Fruit fly (Drosophila melanogaster) whole organism, adult: ENCODE results near the gene GAPsec.

Source experiments
- CG12768 ChIP-seq: fragments of 200-800 bp; sonication (Bioruptor generic); optimal IDR thresholded peaks from 2 replicates; lab custom pipeline; 2017; ENCODE audit warnings: missing biosample characterization, missing genetic modification characterization, mild to moderate bottlenecking, moderate library complexity, missing genetic modification reagents
- Mnt ChIP-seq: fragments of 200-800 bp; sonication (Bioruptor generic); optimal IDR thresholded peaks from 2 replicates; lab custom pipeline; 2016; ENCODE audit warnings: missing biosample characterization, mild to moderate bottlenecking, missing genetic modification characterization

DNA sequence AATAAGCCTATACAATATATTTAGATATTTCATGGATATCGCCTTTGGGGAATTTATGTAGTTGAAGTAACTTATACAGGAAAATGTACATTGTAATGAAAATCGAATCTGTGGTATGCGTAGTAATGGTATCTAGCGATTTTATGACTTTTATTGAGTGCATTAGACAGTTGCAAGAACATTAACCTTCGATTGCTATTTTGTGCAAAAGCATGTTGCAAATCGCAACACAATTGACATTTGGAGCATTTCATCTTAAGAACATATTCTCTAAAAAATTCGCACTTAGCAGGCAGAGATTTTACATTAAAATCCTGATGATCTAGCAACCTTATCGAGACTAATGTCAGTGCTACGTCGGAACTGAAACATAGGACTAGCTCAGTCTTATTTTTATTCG is 4.1 kb downstream of the GAPsec start, which contains the start of gene S-Lap2:
- TF ChIP-seq Mnt (GFP tag; lab: Kevin White, UChicago) (no peak), CG12768 (GFP tag; lab: Kevin White, UChicago) (no peak)
